Fruit fly (Drosophila melanogaster): ENCODE results near the gene RpS19b.

Gene RpS19b

DNA sequence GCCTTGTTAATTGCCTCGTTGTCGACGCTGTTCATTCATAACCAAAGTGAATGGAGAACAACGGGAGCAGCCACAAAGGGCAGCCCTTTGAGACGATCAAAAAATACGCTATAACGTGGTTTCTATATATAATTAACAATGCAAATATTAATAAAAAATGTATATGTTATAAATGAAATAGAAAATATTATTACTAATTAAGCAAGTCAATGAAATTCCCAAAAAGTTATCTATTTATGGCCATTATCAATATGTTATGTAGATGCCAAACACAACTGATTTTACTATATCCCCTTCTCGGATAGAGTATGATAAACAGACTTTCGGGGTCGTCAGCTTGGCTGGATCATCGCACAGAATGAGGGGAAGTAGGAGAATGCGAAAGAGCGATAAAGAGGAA, 36.1 kb upstream of the RpS19b start (continued):
- TF ChIP-seq Hmx (GFP tag; optimal IDR thresholded peaks at IDR 0.05) = no peak
- TF ChIP-seq CG42726 (GFP tag; IDR thresholded peaks at IDR 0.05; ENCODE audit: partially characterized antibody) = no peak
- no peak for TF ChIP-seq CG13775 (GFP tag; optimal IDR thresholded peaks at IDR 0.05)
- TF ChIP-seq gce (GFP tag; IDR thresholded peaks at IDR 0.05) = no peak
- TF ChIP-seq jigr1 (GFP tag; IDR thresholded peaks at IDR 0.05) = no peak
- TF ChIP-seq CG2678 (tag; optimal IDR thresholded peaks at IDR 0.05) = peak; percentile 78
- no peak for TF ChIP-seq hkb (optimal IDR thresholded peaks at IDR 0.05)
- TF ChIP-seq hkb (GFP tag; IDR thresholded peaks at IDR 0.05) = peak; percentile 64; the same call in 1 of the 2 replicates
- TF ChIP-seq so (GFP tag; IDR thresholded peaks at IDR 0.05) = no peak
- no peak for TF ChIP-seq GATAe (GFP tag; conservative IDR thresholded peaks at IDR 0.05)
- no peak for TF ChIP-seq pho (GFP tag; optimal IDR thresholded peaks at IDR 0.05)
- no peak for TF ChIP-seq Dad (GFP tag; optimal IDR thresholded peaks at IDR 0.05)
- no peak for TF ChIP-seq Hsf (GFP tag; optimal IDR thresholded peaks at IDR 0.05)
- peak; percentile 10 for TF ChIP-seq CG8281 (tag; optimal IDR thresholded peaks at IDR 0.05)
- TF ChIP-seq pita (GFP tag; optimal IDR thresholded peaks at IDR 0.05) = no peak
- no peak for TF ChIP-seq CG10959 (GFP tag; IDR thresholded peaks at IDR 0.05)
- TF ChIP-seq CG10366 (GFP tag; IDR thresholded peaks at IDR 0.05) = peak; percentile 53
- no peak for TF ChIP-seq Dref (GFP tag; IDR thresholded peaks at IDR 0.05)
- TF ChIP-seq cas (GFP tag; IDR thresholded peaks at IDR 0.05) = 0 out of 2 replicates have a peak, but pooled peaks have one; percentile 39
- no peak for TF ChIP-seq pan (optimal IDR thresholded peaks at IDR 0.05)
- peak in 1 of 2 experiments; percentile 64 for TF ChIP-seq pan (GFP tag; optimal IDR thresholded peaks at IDR 0.05 in 1 of 2, IDR thresholded peaks at IDR 0.05 in 1 of 2)
- TF ChIP-seq CG12219 (GFP tag; optimal IDR thresholded peaks at IDR 0.05) = no peak
- TF ChIP-seq CG17612 (GFP tag; IDR thresholded peaks at IDR 0.05) = no peak
- TF ChIP-seq CG32767 (GFP tag; IDR thresholded peaks at IDR 0.05) = peak; percentile 42; the same call in 1 of the 2 replicates
- TF ChIP-seq Spps (tag; optimal IDR thresholded peaks at IDR 0.05) = no peak
- no peak for TF ChIP-seq CG18764 (GFP tag; optimal IDR thresholded peaks at IDR 0.05)
- TF ChIP-seq sim (GFP tag; IDR thresholded peaks at IDR 0.05) = no peak
- peak; percentile 47 for TF ChIP-seq CG8388 (GFP tag; optimal IDR thresholded peaks at IDR 0.05)
- no peak for TF ChIP-seq Gsc (GFP tag; IDR thresholded peaks at IDR 0.05)
- TF ChIP-seq pfk (GFP tag; optimal IDR thresholded peaks at IDR 0.05) = no peak
- peak; percentile 15 for TF ChIP-seq Xbp1 (GFP tag; optimal IDR thresholded peaks at IDR 0.05)
- TF ChIP-seq aop (GFP tag; IDR thresholded peaks at IDR 0.05) = no peak
- TF ChIP-seq CG18619 (GFP tag; optimal IDR thresholded peaks at IDR 0.05) = peak; percentile 31
- TF ChIP-seq ind (GFP tag; optimal IDR thresholded peaks at IDR 0.05) = peak; percentile 26
- peak; percentile 75 for TF ChIP-seq CG15269 (tag; optimal IDR thresholded peaks at IDR 0.05)
- 0 out of 3 replicates have a peak, but pooled peaks have one; percentile 34 for TF ChIP-seq CG11456 (GFP tag; IDR thresholded peaks at IDR 0.05)
- peak; percentile 27; the same call in 1 of the 2 replicates for TF ChIP-seq sisA (GFP tag; IDR thresholded peaks at IDR 0.05)
- no peak for TF ChIP-seq Sry-δ (GFP tag; optimal IDR thresholded peaks at IDR 0.05)
- TF ChIP-seq CoRest (tag; optimal IDR thresholded peaks at IDR 0.05) = peak; percentile 55
- TF ChIP-seq luna (GFP tag; optimal IDR thresholded peaks at IDR 0.05) = no peak
- no peak for TF ChIP-seq CG6254 (GFP tag; optimal IDR thresholded peaks at IDR 0.05)
- no peak for TF ChIP-seq CG2875 (GFP tag; optimal IDR thresholded peaks at IDR 0.05)
- TF ChIP-seq Gug (GFP tag; IDR thresholded peaks at IDR 0.05) = no peak
- peak; percentile 51 for TF ChIP-seq sug (tag; optimal IDR thresholded peaks at IDR 0.05)
- TF ChIP-seq CG4617 (GFP tag; optimal IDR thresholded peaks at IDR 0.05; ENCODE audit: borderline replicate concordance) = no peak
- peak; percentile 55 for TF ChIP-seq Sox100B (GFP tag; optimal IDR thresholded peaks at IDR 0.05)
- TF ChIP-seq cg (GFP tag; optimal IDR thresholded peaks at IDR 0.05) = no peak
- TF ChIP-seq al (GFP tag; IDR thresholded peaks at IDR 0.05) = peak; percentile 56
- no peak; the same call in 1 of the 3 replicates for TF ChIP-seq CG34422 (GFP tag; IDR thresholded peaks at IDR 0.05)
- peak; percentile 36 for TF ChIP-seq BtbVII (GFP tag; optimal IDR thresholded peaks at IDR 0.05)
- no peak for TF ChIP-seq gfzf (GFP tag; optimal IDR thresholded peaks at IDR 0.05)
- TF ChIP-seq CG7928 (GFP tag; optimal IDR thresholded peaks at IDR 0.05) = no peak
